Worm (Caenorhabditis elegans) whole organism, L1 larva: ENCODE measurements around the gene srw-83.

ENCODE experiments used
- C04F5.9 ChIP-seq: sonication (generic microtip); optimal IDR thresholded peaks from 2 replicates; lab custom pipeline; 2016; ENCODE audit warnings: missing genetic modification characterization, missing compliant biosample characterization
- C34B4.2 ChIP-seq: sonication (generic microtip); optimal IDR thresholded peaks from 2 replicates; lab custom pipeline; 2017; ENCODE audit warnings: mild to moderate bottlenecking, missing genetic modification characterization, missing compliant biosample characterization
- F16B12.6 ChIP-seq: fragments of 150-350 bp; optimal IDR thresholded peaks from 2 replicates; lab custom pipeline; 2014; ENCODE audit warnings: missing biosample characterization, missing genetic modification characterization
- Y116A8C.19 ChIP-seq: sonication (generic microtip); optimal IDR thresholded peaks from 2 replicates; lab custom pipeline; 2016; ENCODE audit warnings: missing compliant biosample characterization, missing genetic modification characterization, borderline replicate concordance
- aha-1 ChIP-seq: fragments of 150-350 bp; optimal IDR thresholded peaks from 2 replicates; lab custom pipeline; 2014; ENCODE audit warnings: missing biosample characterization, missing genetic modification characterization
- ceh-8 ChIP-seq: fragments of 200-800 bp; sonication (Bioruptor generic); optimal IDR thresholded peaks from 2 replicates; lab custom pipeline; 2018; ENCODE audit warnings: mild to moderate bottlenecking, missing genetic modification characterization, moderate library complexity, missing compliant biosample characterization
- ceh-82 ChIP-seq, 3 experiments: fragments of 150-350 bp in 1 of 3; sonication (generic microtip) in 2 of 3; optimal IDR thresholded peaks; 2 replicates each; lab custom pipeline; 2014 to 2017; ENCODE audit warnings: missing biosample characterization in 3 of 3, missing genetic modification characterization in 3 of 3
- ces-1 ChIP-seq: fragments of 150-350 bp; optimal IDR thresholded peaks from 2 replicates; lab custom pipeline; 2014; ENCODE audit warnings: missing biosample characterization, missing genetic modification reagents, missing genetic modification characterization
- dpl-1 ChIP-seq, 3 experiments: fragments of 150-350 bp in 2 of 3; sonication (generic microtip) in 1 of 3; optimal IDR thresholded peaks; 2 replicates each; lab custom pipeline; 2014 to 2017; ENCODE audit warnings: missing biosample characterization in 3 of 3, missing genetic modification characterization in 3 of 3, missing genetic modification reagents in 3 of 3
- dsc-1 ChIP-seq: sonication (generic microtip); optimal IDR thresholded peaks from 2 replicates; lab custom pipeline; 2016; ENCODE audit warnings: mild to moderate bottlenecking, missing genetic modification characterization, missing compliant biosample characterization
- efl-3 ChIP-seq: fragments of 200-800 bp; sonication (Bioruptor generic); optimal IDR thresholded peaks from 2 replicates; lab custom pipeline; 2018; ENCODE audit warnings: mild to moderate bottlenecking, missing genetic modification characterization, missing compliant biosample characterization
- ets-5 ChIP-seq: fragments of 200-800 bp; sonication (Bioruptor generic); IDR thresholded peaks from 2 replicates; pipeline ENCODE4 v1.3.6; 2022; ENCODE audit warnings: missing genetic modification characterization, missing compliant biosample characterization
- fkh-10 ChIP-seq: sonication (generic microtip); optimal IDR thresholded peaks from 2 replicates; lab custom pipeline; 2017; ENCODE audit warnings: missing biosample characterization, missing genetic modification reagents, missing genetic modification characterization
- fkh-4 ChIP-seq: sonication (generic microtip); optimal IDR thresholded peaks from 2 replicates; lab custom pipeline; 2016; ENCODE audit warnings: missing compliant biosample characterization, missing genetic modification characterization, borderline replicate concordance
- fkh-8 ChIP-seq: sonication (generic microtip); optimal IDR thresholded peaks from 2 replicates; lab custom pipeline; 2016; ENCODE audit warnings: mild to moderate bottlenecking, missing genetic modification characterization, missing compliant biosample characterization
- hlh-4 ChIP-seq: sonication (generic microtip); optimal IDR thresholded peaks from 2 replicates; lab custom pipeline; 2016; ENCODE audit warnings: mild to moderate bottlenecking, missing genetic modification characterization, missing compliant biosample characterization
- lin-13 ChIP-seq: fragments of 150-350 bp; optimal IDR thresholded peaks from 2 replicates; lab custom pipeline; 2014; ENCODE audit warnings: missing biosample characterization, missing genetic modification reagents, missing genetic modification characterization
- lin-39 ChIP-seq: fragments of 150-350 bp; optimal IDR thresholded peaks from 2 replicates; lab custom pipeline; 2014; ENCODE audit warnings: missing biosample characterization, missing genetic modification reagents, missing genetic modification characterization
- lsy-2 ChIP-seq, 2 experiments: fragments of 150-350 bp; optimal IDR thresholded peaks; 2 replicates each; lab custom pipeline; 2014; ENCODE audit warnings: missing biosample characterization in 2 of 2, missing genetic modification characterization in 2 of 2
- mab-9 ChIP-seq: fragments of 200-800 bp; sonication (Bioruptor generic); IDR thresholded peaks from 2 replicates; pipeline ENCODE4 v1.3.6; 2022; ENCODE audit warnings: missing genetic modification reagents, missing genetic modification characterization, missing compliant biosample characterization
- mef-2 ChIP-seq: fragments of 150-350 bp; optimal IDR thresholded peaks from 2 replicates; lab custom pipeline; 2014; ENCODE audit warnings: missing biosample characterization, missing genetic modification characterization
- nhr-28 ChIP-seq: fragments of 150-350 bp; optimal IDR thresholded peaks from 2 replicates; lab custom pipeline; 2014; ENCODE audit warnings: missing biosample characterization, missing genetic modification characterization
- nhr-71 ChIP-seq: sonication (generic microtip); optimal IDR thresholded peaks from 2 replicates; lab custom pipeline; 2016; ENCODE audit warnings: mild to moderate bottlenecking, missing genetic modification characterization, moderate library complexity, missing compliant biosample characterization
- nhr-77 ChIP-seq: fragments of 150-350 bp; optimal IDR thresholded peaks from 2 replicates; lab custom pipeline; 2014; ENCODE audit warnings: missing biosample characterization, missing genetic modification characterization
- pax-3 ChIP-seq: fragments of 200-800 bp; sonication (Bioruptor generic); optimal IDR thresholded peaks from 2 replicates; lab custom pipeline; 2018; ENCODE audit warnings: mild to moderate bottlenecking, missing genetic modification characterization, moderate library complexity, missing compliant biosample characterization
- pqm-1 ChIP-seq: sonication (generic microtip); optimal IDR thresholded peaks from 3 replicates; lab custom pipeline; 2017; ENCODE audit warnings: missing biosample characterization, missing genetic modification characterization
- tlp-1 ChIP-seq: fragments of 150-350 bp; optimal IDR thresholded peaks from 2 replicates; lab custom pipeline; 2014; ENCODE audit warnings: missing biosample characterization, missing genetic modification characterization
- unc-62 ChIP-seq: fragments of 150-350 bp; optimal IDR thresholded peaks from 2 replicates; lab custom pipeline; 2014; ENCODE audit warnings: missing biosample characterization, missing genetic modification reagents, missing genetic modification characterization
- xbp-1 ChIP-seq: sonication (generic microtip); optimal IDR thresholded peaks from 2 replicates; lab custom pipeline; 2016; ENCODE audit warnings: missing genetic modification characterization, missing compliant biosample characterization
- ztf-11 ChIP-seq, 2 experiments: sonication (generic microtip); optimal IDR thresholded peaks; 2 replicates each; lab custom pipeline; 2016 to 2017; ENCODE audit warnings: missing genetic modification characterization in 2 of 2, missing biosample characterization in 1 of 2, missing compliant biosample characterization in 1 of 2

The srw-83 gene

DNA sequence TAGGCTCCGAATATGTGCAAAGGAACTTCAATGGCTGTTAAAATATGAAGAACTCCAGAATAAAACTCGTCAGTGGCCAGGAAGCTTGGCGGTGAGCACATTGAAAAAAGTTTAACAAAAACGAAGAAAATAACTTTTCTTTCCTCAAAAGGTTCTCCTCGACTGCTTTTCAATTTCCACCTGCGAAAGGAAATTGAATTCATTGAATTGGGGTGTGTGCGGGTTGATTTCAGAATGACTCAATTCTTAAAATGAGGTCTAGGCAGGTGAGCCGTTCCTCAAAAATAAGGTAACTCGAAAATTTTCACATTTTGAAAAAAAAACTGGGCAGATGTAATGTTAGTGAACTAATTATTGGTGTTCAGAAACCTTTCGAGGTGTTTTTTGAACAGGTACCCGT lies 47.0 kb downstream of the srw-83 start, which contains the start of gene srh-182:
Gene srh-182 (minus strand): TSS at position 101 of the 400 bp plus-strand sequence.
- TF ChIP-seq nhr-77 (tag; lab: Kevin White, UChicago): no peak
- peak; percentile 41 for TF ChIP-seq hlh-4

DNA sequence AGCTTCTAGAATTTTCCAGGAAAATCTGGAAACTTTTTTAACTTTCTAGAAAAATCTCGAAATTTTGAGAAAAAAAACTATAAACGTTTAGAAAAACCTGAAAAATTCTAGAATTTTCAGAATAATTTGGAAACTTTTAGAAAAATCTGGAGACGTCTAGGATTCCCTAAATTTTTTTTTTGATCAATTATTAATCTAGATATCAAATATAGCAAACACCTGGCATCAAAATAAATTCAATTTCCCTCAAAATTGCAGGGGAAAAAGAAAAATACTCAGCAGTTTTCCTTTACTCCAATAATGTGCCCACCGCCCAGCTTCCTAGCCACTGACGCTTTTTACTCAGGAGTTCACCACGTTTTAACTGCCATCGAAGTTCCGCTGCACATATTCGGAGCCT lies 47.8 kb downstream of the srw-83 start, which contains the start of gene srh-181:
Gene srh-181 (plus strand): TSS at position 301 of the 400 bp plus-strand sequence.
- TF ChIP-seq fkh-4 (tag; lab: Kevin White, UChicago): no peak
- TF ChIP-seq fkh-8 (tag; lab: Kevin White, UChicago): no peak
- no peak for TF ChIP-seq F16B12.6 (tag; lab: Kevin White, UChicago)
- no peak for TF ChIP-seq ces-1 (GFP tag; lab: Kevin White, UChicago)
- no peak for TF ChIP-seq aha-1 (tag; lab: Kevin White, UChicago)
- no peak for TF ChIP-seq ceh-82 (tag; optimal IDR thresholded peaks at IDR 0.05; lab: Kevin White, UChicago)
- TF ChIP-seq pqm-1 (tag; lab: Kevin White, UChicago): no peak
- no peak for TF ChIP-seq lsy-2 (tag; optimal IDR thresholded peaks at IDR 0.05; lab: Kevin White, UChicago)
- TF ChIP-seq lin-39 (tag; lab: Kevin White, UChicago): no peak
- TF ChIP-seq lin-13: no peak
- TF ChIP-seq ets-5 (GFP tag; lab: Robert Waterston, UW): no peak
- TF ChIP-seq fkh-10 (GFP tag; lab: Kevin White, UChicago): no peak
- no peak for TF ChIP-seq unc-62 (GFP tag; lab: Kevin White, UChicago)

- TF ChIP-seq ceh-8 (GFP tag; lab: Kevin White, UChicago) (no peak), Y116A8C.19 (no peak), mef-2 (tag; lab: Kevin White, UChicago) (no peak), efl-3 (GFP tag; lab: Kevin White, UChicago) (no peak), dpl-1 (GFP tag; optimal IDR thresholded peaks at IDR 0.05; lab: Kevin White, UChicago) (no peak), ztf-11 (tag; optimal IDR thresholded peaks at IDR 0.05; lab: Kevin White, UChicago) (no peak), dsc-1 (tag; lab: Kevin White, UChicago) (no peak), C04F5.9 (tag; lab: Kevin White, UChicago) (no peak), nhr-28 (no peak), lsy-2 (tag; optimal IDR thresholded peaks at IDR 0.05; lab: Kevin White, UChicago) (no peak), mab-9 (GFP tag; lab: Robert Waterston, UW) (no peak), nhr-71 (no peak), tlp-1 (tag; lab: Kevin White, UChicago) (no peak), xbp-1 (tag; lab: Kevin White, UChicago) (no peak), pax-3 (tag; lab: Kevin White, UChicago) (no peak), F16B12.6 (tag; lab: Kevin White, UChicago) (no peak), C34B4.2 (tag; lab: Kevin White, UChicago) (no peak)
These were observed 49.7 kb downstream of the srw-83 start, which contains the start of gene srh-179 for ce11 chrV:18476090-18476489. Gene srh-179, plus strand, starts transcription at chrV:18476390.
